Worm (Caenorhabditis elegans): Measurements from ENCODE around the gene srg-37.

DNA sequence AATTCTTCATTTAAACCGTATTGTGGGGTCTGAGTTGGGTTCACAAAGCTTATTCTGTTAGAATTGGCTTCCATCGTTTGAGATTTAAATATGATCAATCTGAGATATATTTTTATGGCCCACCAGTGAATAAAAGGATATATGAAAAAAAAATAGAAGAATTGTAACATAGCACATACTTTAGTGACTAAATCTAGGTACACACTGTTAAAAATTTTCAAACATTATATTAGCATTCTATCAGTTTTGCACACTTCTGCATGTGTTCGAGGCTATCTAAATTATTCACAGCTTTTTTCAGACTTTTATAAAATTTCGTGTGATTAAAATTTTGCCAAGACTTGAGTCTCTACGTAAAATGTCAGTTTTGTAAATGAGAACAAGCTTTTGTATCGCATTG, 46.7 kb upstream of the srg-37 start, which contains the start of gene E02H4.2:
- no peak for TF ChIP-seq blmp-1 (tag; optimal IDR thresholded peaks at IDR 0.05; ENCODE audit: insufficient read depth)
- no peak for TF ChIP-seq skn-1 (tag; optimal IDR thresholded peaks at IDR 0.05)
- no peak for TF ChIP-seq aly-2 (tag; optimal IDR thresholded peaks at IDR 0.05)
- no peak for TF ChIP-seq gmeb-1 (tag; optimal IDR thresholded peaks at IDR 0.05)
- no peak for TF ChIP-seq nhr-237 (tag; optimal IDR thresholded peaks at IDR 0.05)
- TF ChIP-seq unc-62 (GFP tag; optimal IDR thresholded peaks at IDR 0.05) = no peak
- no peak for TF ChIP-seq fos-1 (tag; optimal IDR thresholded peaks at IDR 0.05)
- TF ChIP-seq ama-1 (optimal IDR thresholded peaks at IDR 0.05) = no peak
- no peak for TF ChIP-seq nhr-12 (tag; optimal IDR thresholded peaks at IDR 0.05)

All from whole organism, L2 larva.